Fruit fly (Drosophila melanogaster) whole organism, embryonic: ENCODE measurements around the gene Lip2.
A peak's percentile ranks its signal among the peaks of the same experiment; 100 is the strongest.

Source experiments
- ATbp ChIP-seq: fragments of 200-800 bp; sonication (Bioruptor generic); optimal IDR thresholded peaks from 2 replicates; lab custom pipeline; 2017; ENCODE audit warnings: missing biosample characterization, mild to moderate bottlenecking, missing genetic modification characterization, missing genetic modification reagents
- CG10147 ChIP-seq: fragments of 200-800 bp; sonication (Bioruptor generic); optimal IDR thresholded peaks from 2 replicates; lab custom pipeline; 2019; ENCODE audit warnings: missing biosample characterization, mild to moderate bottlenecking, missing genetic modification characterization, moderate library complexity
- CG10267 ChIP-seq: fragments of 200-800 bp; sonication (Bioruptor generic); optimal IDR thresholded peaks from 2 replicates; lab custom pipeline; 2018; ENCODE audit warnings: missing biosample characterization, mild to moderate bottlenecking, missing genetic modification characterization, moderate library complexity
- CG10366 ChIP-seq: fragments of 200-800 bp; sonication (Bioruptor generic); IDR thresholded peaks from 2 replicates; pipeline ENCODE4 v1.3.6; 2022; ENCODE audit warnings: missing biosample characterization, missing genetic modification characterization
- CG11695 ChIP-seq: fragments of 200-800 bp; sonication (Bioruptor generic); IDR thresholded peaks from 3 replicates; pipeline ENCODE4 v1.3.6; 2022; ENCODE audit warnings: missing biosample characterization, missing genetic modification characterization
- CG12155 ChIP-seq: fragments of 200-800 bp; sonication (Bioruptor generic); optimal IDR thresholded peaks from 3 replicates; lab custom pipeline; 2016; ENCODE audit warnings: missing biosample characterization, missing genetic modification characterization
- CG12659 ChIP-seq: fragments of 200-800 bp; sonication (Bioruptor generic); optimal IDR thresholded peaks from 3 replicates; lab custom pipeline; 2017; ENCODE audit warnings: mild to moderate bottlenecking, missing biosample characterization, missing genetic modification reagents, missing genetic modification characterization
- CG14050 ChIP-seq: fragments of 200-800 bp; sonication (Bioruptor generic); IDR thresholded peaks from 3 replicates; pipeline ENCODE4 v1.3.6; 2022; ENCODE audit warnings: missing biosample characterization, missing genetic modification characterization
- CG14965 ChIP-seq: fragments of 200-800 bp; sonication (Bioruptor generic); optimal IDR thresholded peaks from 2 replicates; lab custom pipeline; 2016; ENCODE audit warnings: missing biosample characterization, missing genetic modification characterization, borderline replicate concordance
- CG17361 ChIP-seq: fragments of 200-800 bp; sonication (Bioruptor generic); IDR thresholded peaks from 3 replicates; pipeline ENCODE4 v1.3.6; 2022; ENCODE audit warnings: missing biosample characterization, missing genetic modification characterization
- CG17568 ChIP-seq: fragments of 200-800 bp; sonication (Bioruptor generic); optimal IDR thresholded peaks from 2 replicates; lab custom pipeline; 2018; ENCODE audit warnings: missing biosample characterization, mild to moderate bottlenecking, missing genetic modification characterization, moderate library complexity
- CG18599 ChIP-seq: fragments of 200-800 bp; sonication (Bioruptor generic); optimal IDR thresholded peaks from 3 replicates; lab custom pipeline; 2017; ENCODE audit warnings: missing biosample characterization, missing genetic modification characterization, mild to moderate bottlenecking, moderate library complexity, missing genetic modification reagents
- CG2120 ChIP-seq: fragments of 200-800 bp; sonication (Bioruptor generic); optimal IDR thresholded peaks from 3 replicates; lab custom pipeline; 2016; ENCODE audit warnings: missing biosample characterization, missing genetic modification characterization
- CG31224 ChIP-seq: fragments of 200-800 bp; sonication (Bioruptor generic); IDR thresholded peaks from 2 replicates; pipeline ENCODE4 v1.3.6; 2022; ENCODE audit warnings: missing biosample characterization, missing genetic modification characterization
- CG3407 ChIP-seq: fragments of 200-800 bp; sonication (Bioruptor generic); optimal IDR thresholded peaks from 2 replicates; lab custom pipeline; 2018; ENCODE audit warnings: missing biosample characterization, mild to moderate bottlenecking, missing genetic modification characterization
- CG4328 ChIP-seq: fragments of 200-800 bp; sonication (Bioruptor generic); optimal IDR thresholded peaks from 3 replicates; lab custom pipeline; 2017; ENCODE audit warnings: missing biosample characterization, missing genetic modification reagents, missing genetic modification characterization
- CG4730 ChIP-seq: fragments of 200-800 bp; sonication (Bioruptor generic); IDR thresholded peaks from 2 replicates; pipeline ENCODE4 v1.3.6; 2022; ENCODE audit warnings: missing biosample characterization, missing genetic modification characterization
- CG7357 ChIP-seq: fragments of 200-800 bp; sonication (Bioruptor generic); IDR thresholded peaks from 3 replicates; pipeline ENCODE4 v1.3.6; 2022; ENCODE audit warnings: missing biosample characterization, missing genetic modification characterization
- CG9215 ChIP-seq: fragments of 200-800 bp; sonication (Bioruptor generic); IDR thresholded peaks from 2 replicates; pipeline ENCODE4 v1.3.6; 2022; ENCODE audit warnings: missing biosample characterization, missing genetic modification characterization
- CG9817 ChIP-seq: fragments of 200-800 bp; sonication (Bioruptor generic); optimal IDR thresholded peaks from 2 replicates; lab custom pipeline; 2018; ENCODE audit warnings: missing biosample characterization, mild to moderate bottlenecking, missing genetic modification characterization, moderate library complexity
- Dip3 ChIP-seq: fragments of 200-800 bp; sonication (Bioruptor generic); optimal IDR thresholded peaks from 3 replicates; lab custom pipeline; 2016; ENCODE audit warnings: missing biosample characterization, missing genetic modification characterization
- Hand ChIP-seq: fragments of 200-800 bp; sonication (Bioruptor generic); optimal IDR thresholded peaks from 2 replicates; lab custom pipeline; 2017; ENCODE audit warnings: mild to moderate bottlenecking, missing biosample characterization, missing genetic modification reagents, missing genetic modification characterization
- Hr3 ChIP-seq: fragments of 200-800 bp; sonication (Bioruptor generic); optimal IDR thresholded peaks from 3 replicates; lab custom pipeline; 2016; ENCODE audit warnings: missing biosample characterization, missing genetic modification characterization
- Med ChIP-seq: fragments of 200-800 bp; sonication (Bioruptor generic); peaks from one replicate; lab custom pipeline; 2016; ENCODE audit warnings: missing biosample characterization, missing genetic modification characterization, mild to moderate bottlenecking, inconsistent platforms, moderate library complexity
- Nf-YB ChIP-seq: fragments of 200-800 bp; sonication (Bioruptor generic); optimal IDR thresholded peaks from 3 replicates; lab custom pipeline; 2019; ENCODE audit warnings: missing biosample characterization, mild to moderate bottlenecking, missing genetic modification characterization, moderate library complexity
- NfI ChIP-seq: fragments of 200-800 bp; sonication (Bioruptor generic); optimal IDR thresholded peaks from 3 replicates; lab custom pipeline; 2018; ENCODE audit warnings: missing biosample characterization, mild to moderate bottlenecking, missing genetic modification characterization, moderate library complexity
- Sox100B ChIP-seq: fragments of 200-800 bp; sonication (Bioruptor generic); optimal IDR thresholded peaks from 3 replicates; lab custom pipeline; 2018; ENCODE audit warnings: missing biosample characterization, mild to moderate bottlenecking, missing genetic modification characterization
- Taf1 ChIP-seq: fragments of 200-800 bp; sonication (Bioruptor generic); IDR thresholded peaks from 2 replicates; pipeline ENCODE4 v1.3.6; 2022; ENCODE audit warnings: missing biosample characterization, missing genetic modification characterization
- al ChIP-seq: fragments of 200-800 bp; sonication (Bioruptor generic); IDR thresholded peaks from 2 replicates; pipeline ENCODE4 v1.3.6; 2022; ENCODE audit warnings: missing biosample characterization, missing genetic modification characterization
- ara ChIP-seq: fragments of 200-800 bp; sonication (Bioruptor generic); IDR thresholded peaks from 2 replicates; pipeline ENCODE4 v1.3.6; 2022; ENCODE audit warnings: missing biosample characterization, missing genetic modification characterization
- bsh ChIP-seq, 2 experiments: fragments of 200-800 bp; sonication (Bioruptor generic); optimal IDR thresholded peaks; 2 replicates each; lab custom pipeline; 2017 to 2018; ENCODE audit warnings: mild to moderate bottlenecking in 2 of 2, missing biosample characterization in 2 of 2, missing genetic modification characterization in 2 of 2, moderate library complexity in 1 of 2
- cato ChIP-seq: fragments of 200-800 bp; sonication (Bioruptor generic); optimal IDR thresholded peaks from 2 replicates; lab custom pipeline; 2016; ENCODE audit warnings: missing biosample characterization, missing genetic modification characterization, borderline replicate concordance
- dmrt99B ChIP-seq: fragments of 200-800 bp; sonication (Bioruptor generic); optimal IDR thresholded peaks from 2 replicates; lab custom pipeline; 2018; ENCODE audit warnings: missing biosample characterization, mild to moderate bottlenecking, missing genetic modification characterization, moderate library complexity
- ems ChIP-seq: fragments of 200-800 bp; sonication (Bioruptor generic); optimal IDR thresholded peaks from 3 replicates; lab custom pipeline; 2016; ENCODE audit warnings: missing biosample characterization, missing genetic modification characterization
- ewg ChIP-seq: fragments of 200-800 bp; sonication (Bioruptor generic); optimal IDR thresholded peaks from 3 replicates; lab custom pipeline; 2017; ENCODE audit warnings: mild to moderate bottlenecking, missing biosample characterization, missing genetic modification reagents, missing genetic modification characterization
- fd3F ChIP-seq: fragments of 200-800 bp; sonication (Bioruptor generic); optimal IDR thresholded peaks from 2 replicates; lab custom pipeline; 2018; ENCODE audit warnings: missing biosample characterization, mild to moderate bottlenecking, missing genetic modification characterization, moderate library complexity
- fu2 ChIP-seq: fragments of 200-800 bp; sonication (Bioruptor generic); optimal IDR thresholded peaks from 2 replicates; lab custom pipeline; 2016; ENCODE audit warnings: missing biosample characterization, missing genetic modification characterization
- ind ChIP-seq: fragments of 200-800 bp; sonication (Bioruptor generic); optimal IDR thresholded peaks from 3 replicates; lab custom pipeline; 2016; ENCODE audit warnings: missing biosample characterization, missing genetic modification characterization
- lbe ChIP-seq: fragments of 200-800 bp; sonication (Bioruptor generic); optimal IDR thresholded peaks from 2 replicates; lab custom pipeline; 2016; ENCODE audit warnings: missing biosample characterization, mild to moderate bottlenecking, missing genetic modification characterization
- lola ChIP-seq, 3 experiments: fragments of >200 bp in 2 of 3; fragments of 200-800 bp in 1 of 3; sonication (Bioruptor generic) in 1 of 3; optimal IDR thresholded peaks; 2 replicates each; lab custom pipeline; 2017 to 2019; ENCODE audit warnings: missing biosample characterization in 3 of 3, missing genetic modification characterization in 3 of 3, mild to moderate bottlenecking in 1 of 3, moderate library complexity in 1 of 3
- phol ChIP-seq: fragments of 200-800 bp; sonication (Bioruptor generic); optimal IDR thresholded peaks from 3 replicates; lab custom pipeline; 2018; ENCODE audit warnings: missing biosample characterization, mild to moderate bottlenecking, missing genetic modification characterization, moderate library complexity
- ranshi ChIP-seq: fragments of 200-800 bp; sonication (Bioruptor generic); IDR thresholded peaks from 2 replicates; pipeline ENCODE4 v1.3.6; 2022; ENCODE audit warnings: missing biosample characterization, missing genetic modification characterization
- run ChIP-seq: fragments of 200-800 bp; sonication (Bioruptor generic); optimal IDR thresholded peaks from 3 replicates; lab custom pipeline; 2018; ENCODE audit warnings: missing biosample characterization, mild to moderate bottlenecking, missing genetic modification characterization
- scrt ChIP-seq: fragments of 200-800 bp; sonication (Bioruptor generic); optimal IDR thresholded peaks from 2 replicates; lab custom pipeline; 2018; ENCODE audit warnings: missing biosample characterization, mild to moderate bottlenecking, missing genetic modification characterization, moderate library complexity
- shn ChIP-seq: fragments of 200-800 bp; sonication (Bioruptor generic); optimal IDR thresholded peaks from 3 replicates; lab custom pipeline; 2016; ENCODE audit warnings: missing biosample characterization, missing genetic modification characterization
- slou ChIP-seq: fragments of 200-800 bp; sonication (Bioruptor generic); optimal IDR thresholded peaks from 3 replicates; lab custom pipeline; 2016; ENCODE audit warnings: missing biosample characterization, missing genetic modification characterization
- ssp ChIP-seq: fragments of 200-800 bp; sonication (Bioruptor generic); IDR thresholded peaks from 2 replicates; pipeline ENCODE4 v1.3.6; 2022; ENCODE audit warnings: missing biosample characterization, missing genetic modification characterization
- ttk ChIP-seq: fragments of 200-800 bp; sonication (Bioruptor generic); IDR thresholded peaks from 2 replicates; pipeline ENCODE4 v2.1.2; 2022; ENCODE audit warnings: missing biosample characterization, missing genetic modification characterization
- tup ChIP-seq: fragments of 200-800 bp; sonication (Bioruptor generic); optimal IDR thresholded peaks from 2 replicates; lab custom pipeline; 2016; ENCODE audit warnings: missing biosample characterization, mild to moderate bottlenecking, missing genetic modification characterization, moderate library complexity
- zfh1 ChIP-seq: fragments of 200-800 bp; sonication (Bioruptor generic); IDR thresholded peaks from 3 replicates; pipeline ENCODE4 v1.3.6; 2022; ENCODE audit warnings: missing biosample characterization, missing genetic modification characterization

The Lip2 gene

DNA sequence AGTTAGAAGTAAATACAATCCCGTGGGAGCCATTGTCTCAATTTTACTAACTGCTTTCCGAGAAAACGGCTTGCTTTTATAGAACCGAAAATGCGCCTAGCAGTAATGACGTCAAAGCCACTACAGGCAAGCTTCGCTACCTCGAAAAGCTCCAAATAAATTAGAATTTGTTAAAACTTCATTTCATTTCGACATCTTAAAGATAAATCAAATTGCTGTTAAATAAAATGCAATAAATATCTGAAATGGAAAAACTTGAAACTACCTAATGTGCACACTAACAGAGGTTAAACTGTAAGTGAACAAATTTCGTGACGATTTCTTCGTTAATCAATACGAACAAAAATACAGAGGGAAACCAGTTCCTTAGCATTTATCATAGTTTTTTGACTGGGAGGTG, 11.3 kb downstream of the Lip2 start, which contains the start of gene CG7300 (continued):
- TF ChIP-seq Hr3 (GFP tag; lab: Kevin White, UChicago) (peak; percentile 15), ems (peak; percentile 29), ara (GFP tag; lab: Robert Waterston, UW) (peak; percentile 70; the same call in 1 of the 2 replicates), CG14050 (no peak), ewg (no peak), Nf-YB (peak; percentile 5), CG14965 (no peak), CG9817 (peak; percentile 41), CG18599 (GFP tag; lab: Kevin White, UChicago) (peak; percentile 58), Dip3 (peak; percentile 57), ind (GFP tag; lab: Kevin White, UChicago) (peak; percentile 63), ssp (GFP tag; lab: Robert Waterston, UW) (peak; percentile 34; the same call in 1 of the 2 replicates), scrt (peak; percentile 26), fd3F (GFP tag; lab: Kevin White, UChicago) (peak; percentile 54), CG4730 (GFP tag; lab: Robert Waterston, UW) (peak; percentile 40; the same call in 1 of the 2 replicates), phol (tag; lab: Kevin White, UChicago) (peak; percentile 51), ranshi (no peak), Hand (GFP tag; lab: Kevin White, UChicago) (no peak), CG3407 (GFP tag; lab: Kevin White, UChicago) (no peak), CG10366 (peak; percentile 58; the same call in 1 of the 2 replicates), al (GFP tag; lab: Robert Waterston, UW) (peak; percentile 73), bsh (GFP tag; optimal IDR thresholded peaks at IDR 0.05; lab: Kevin White, UChicago) (peak in 1 of 2 experiments; percentile 73), tup (GFP tag; lab: Kevin White, UChicago) (no peak), fu2 (peak; percentile 38), cato (GFP tag; lab: Kevin White, UChicago) (peak; percentile 5), CG17361 (GFP tag; lab: Robert Waterston, UW) (peak; percentile 54; the same call in 2 of the 3 replicates), run (tag; lab: Kevin White, UChicago) (no peak), CG10267 (tag; lab: Kevin White, UChicago) (peak; percentile 27), shn (GFP tag; lab: Kevin White, UChicago) (no peak), CG12659 (GFP tag; lab: Kevin White, UChicago) (peak; percentile 49), dmrt99B (tag; lab: Kevin White, UChicago) (peak; percentile 56), lbe (GFP tag; lab: Kevin White, UChicago) (no peak), CG2120 (peak; percentile 83), CG9215 (GFP tag; lab: Robert Waterston, UW) (peak; percentile 61), CG11695 (GFP tag; lab: Robert Waterston, UW) (peak; percentile 69; the same call in 2 of the 3 replicates), ttk (no peak; the same call in 1 of the 2 replicates), CG10147 (GFP tag; lab: Kevin White, UChicago) (peak; percentile 76), slou (GFP tag; lab: Kevin White, UChicago) (peak; percentile 21), Med (GFP tag; lab: Kevin White, UChicago) (peak; percentile 93), CG4328 (GFP tag; lab: Kevin White, UChicago) (no peak), Taf1 (GFP tag; lab: Robert Waterston, UW) (peak; percentile 72), NfI (GFP tag; lab: Kevin White, UChicago) (peak; percentile 46), CG17568 (GFP tag; lab: Kevin White, UChicago) (no peak), zfh1 (GFP tag; lab: Robert Waterston, UW) (peak; percentile 50; the same call in 2 of the 3 replicates), CG7357 (GFP tag; lab: Robert Waterston, UW) (peak; percentile 60; the same call in 1 of the 3 replicates), Sox100B (GFP tag; lab: Kevin White, UChicago) (peak; percentile 12), lola (GFP tag; optimal IDR thresholded peaks at IDR 0.05; lab: Kevin White, UChicago) (peak in 1 of 3 experiments; percentile 21), ATbp (GFP tag; lab: Kevin White, UChicago) (peak; percentile 29), CG31224 (0 out of 2 replicates have a peak, but pooled peaks have one; percentile 18), CG12155 (GFP tag; lab: Kevin White, UChicago) (peak; percentile 53)
